Worm (Caenorhabditis elegans) whole organism, L2 larva: ENCODE measurements around the gene nas-38.

Experiments used
- F13H6.1 ChIP-seq: sonication (generic microtip); optimal IDR thresholded peaks from 2 replicates; lab custom pipeline; 2016; ENCODE audit warnings: missing genetic modification characterization, missing compliant biosample characterization
- R02D3.7 ChIP-seq: fragments of 150-350 bp; optimal IDR thresholded peaks from 2 replicates; lab custom pipeline; 2014; ENCODE audit warnings: missing biosample characterization, missing genetic modification characterization
- Y55F3AM.14 ChIP-seq: fragments of 200-800 bp; sonication (Bioruptor generic); optimal IDR thresholded peaks from 2 replicates; lab custom pipeline; 2018; ENCODE audit warnings: mild to moderate bottlenecking, missing genetic modification characterization, missing compliant biosample characterization
- ZK546.5 ChIP-seq: sonication (generic microtip); optimal IDR thresholded peaks from 2 replicates; lab custom pipeline; 2017; ENCODE audit warnings: missing biosample characterization, missing genetic modification characterization
- alr-1 ChIP-seq: fragments of 150-350 bp; optimal IDR thresholded peaks from 2 replicates; lab custom pipeline; 2014; ENCODE audit warnings: missing biosample characterization, missing genetic modification characterization
- aly-2 ChIP-seq: fragments of 150-350 bp; optimal IDR thresholded peaks from 2 replicates; lab custom pipeline; 2014; ENCODE audit warnings: missing biosample characterization, missing genetic modification characterization
- ama-1 ChIP-seq: fragments of 150-350 bp; optimal IDR thresholded peaks from 2 replicates; lab custom pipeline; 2018; ENCODE audit warnings: inconsistent platforms
- blmp-1 ChIP-seq: sonication (generic microtip); optimal IDR thresholded peaks from 2 replicates; lab custom pipeline; 2017; ENCODE audit warnings: missing genetic modification characterization, mild to moderate bottlenecking, missing compliant biosample characterization, antibody characterized with exemption, moderate library complexity; ENCODE audit not compliant: insufficient read depth
- ceh-16 ChIP-seq: fragments of 150-350 bp; optimal IDR thresholded peaks from 2 replicates; lab custom pipeline; 2014; ENCODE audit warnings: missing biosample characterization, missing genetic modification characterization
- crh-2 ChIP-seq: sonication (generic microtip); optimal IDR thresholded peaks from 2 replicates; lab custom pipeline; 2017; ENCODE audit warnings: missing biosample characterization, missing genetic modification characterization
- egl-27 ChIP-seq: sonication (generic microtip); optimal IDR thresholded peaks from 3 replicates; lab custom pipeline; 2017; ENCODE audit warnings: missing biosample characterization, missing genetic modification reagents, missing genetic modification characterization
- elt-1 ChIP-seq: fragments of 150-350 bp; optimal IDR thresholded peaks from 2 replicates; lab custom pipeline; 2014; ENCODE audit warnings: missing biosample characterization, missing genetic modification characterization
- fos-1 ChIP-seq: fragments of 150-350 bp; optimal IDR thresholded peaks from 2 replicates; lab custom pipeline; 2014; ENCODE audit warnings: missing biosample characterization, missing genetic modification characterization
- gmeb-1 ChIP-seq: fragments of 150-350 bp; optimal IDR thresholded peaks from 2 replicates; lab custom pipeline; 2014; ENCODE audit warnings: missing biosample characterization, missing genetic modification characterization
- lin-13 ChIP-seq: fragments of 150-350 bp; optimal IDR thresholded peaks from 2 replicates; lab custom pipeline; 2014; ENCODE audit warnings: missing biosample characterization, missing genetic modification reagents, missing genetic modification characterization
- lsy-2 ChIP-seq, 2 experiments: fragments of 150-350 bp in 1 of 2; sonication (generic microtip) in 1 of 2; optimal IDR thresholded peaks; 2 replicates each; lab custom pipeline; 2014 to 2017; ENCODE audit warnings: missing biosample characterization in 2 of 2, missing genetic modification characterization in 2 of 2
- mbf-1 ChIP-seq: sonication (generic microtip); optimal IDR thresholded peaks from 2 replicates; lab custom pipeline; 2017; ENCODE audit warnings: missing biosample characterization, missing genetic modification characterization
- mdl-1 ChIP-seq, 2 experiments: fragments of 150-350 bp in 1 of 2; sonication (generic microtip) in 1 of 2; optimal IDR thresholded peaks; 2 replicates each; lab custom pipeline; 2017; ENCODE audit warnings: missing biosample characterization in 2 of 2, missing genetic modification characterization in 2 of 2
- nhr-10 ChIP-seq: sonication (generic microtip); optimal IDR thresholded peaks from 2 replicates; lab custom pipeline; 2017; ENCODE audit warnings: missing biosample characterization, missing genetic modification characterization
- nhr-12 ChIP-seq: fragments of 150-350 bp; optimal IDR thresholded peaks from 2 replicates; lab custom pipeline; 2014; ENCODE audit warnings: missing biosample characterization, missing genetic modification characterization
- nhr-129 ChIP-seq: fragments of 150-350 bp; optimal IDR thresholded peaks from 2 replicates; lab custom pipeline; 2014; ENCODE audit warnings: missing biosample characterization, missing genetic modification characterization
- nhr-23 ChIP-seq: fragments of 150-350 bp; optimal IDR thresholded peaks from 2 replicates; lab custom pipeline; 2014; ENCODE audit warnings: missing biosample characterization, missing genetic modification reagents, missing genetic modification characterization
- nhr-237 ChIP-seq: fragments of 150-350 bp; optimal IDR thresholded peaks from 2 replicates; lab custom pipeline; 2014; ENCODE audit warnings: missing biosample characterization, missing genetic modification characterization
- nhr-25 ChIP-seq: fragments of 150-350 bp; sonication (generic microtip); optimal IDR thresholded peaks from 3 replicates; lab custom pipeline; 2014; ENCODE audit warnings: missing biosample characterization, missing genetic modification characterization
- nhr-6 ChIP-seq: fragments of 150-350 bp; optimal IDR thresholded peaks from 2 replicates; lab custom pipeline; 2014; ENCODE audit warnings: missing biosample characterization, missing genetic modification characterization
- nhr-77 ChIP-seq: fragments of 150-350 bp; optimal IDR thresholded peaks from 2 replicates; lab custom pipeline; 2014; ENCODE audit warnings: missing biosample characterization, missing genetic modification characterization
- peb-1 ChIP-seq: fragments of 150-350 bp; optimal IDR thresholded peaks from 2 replicates; lab custom pipeline; 2014; ENCODE audit warnings: missing biosample characterization, missing genetic modification characterization
- skn-1 ChIP-seq: sonication (generic microtip); optimal IDR thresholded peaks from 2 replicates; lab custom pipeline; 2017; ENCODE audit warnings: missing biosample characterization, missing genetic modification characterization
- sma-3 ChIP-seq: sonication (generic microtip); optimal IDR thresholded peaks from 2 replicates; lab custom pipeline; 2016; ENCODE audit warnings: missing genetic modification reagents, missing genetic modification characterization, missing compliant biosample characterization
- snpc-4 ChIP-seq: fragments of 150-350 bp; optimal IDR thresholded peaks from 2 replicates; lab custom pipeline; 2014; ENCODE audit warnings: missing biosample characterization, missing genetic modification characterization
- unc-39 ChIP-seq: fragments of 150-350 bp; optimal IDR thresholded peaks from 2 replicates; lab custom pipeline; 2014; ENCODE audit warnings: missing biosample characterization, missing genetic modification characterization
- unc-55 ChIP-seq: fragments of 150-350 bp; sonication (generic microtip); optimal IDR thresholded peaks from 3 replicates; lab custom pipeline; 2014; ENCODE audit warnings: missing biosample characterization, missing genetic modification reagents, missing genetic modification characterization
- unc-62 ChIP-seq: fragments of 150-350 bp; optimal IDR thresholded peaks from 2 replicates; lab custom pipeline; 2014; ENCODE audit warnings: missing biosample characterization, missing genetic modification reagents, missing genetic modification characterization
- zag-1 ChIP-seq: fragments of 150-350 bp; optimal IDR thresholded peaks from 2 replicates; lab custom pipeline; 2014; ENCODE audit warnings: missing biosample characterization, missing genetic modification characterization
- ztf-1 ChIP-seq: fragments of 200-800 bp; sonication (Bioruptor generic); conservative IDR thresholded peaks from 2 replicates; pipeline ENCODE4 v1.3.6; 2022; ENCODE audit warnings: missing genetic modification characterization, missing compliant biosample characterization
- ztf-4 ChIP-seq: fragments of 150-350 bp; optimal IDR thresholded peaks from 2 replicates; lab custom pipeline; 2014; ENCODE audit warnings: missing biosample characterization, missing genetic modification characterization

Gene nas-38

ce11 chrX:573270-573669 is 15.3 kb downstream of the nas-38 start (continued):
- no peak for TF ChIP-seq nhr-10
- TF ChIP-seq snpc-4 (tag; lab: Kevin White, UChicago): peak; percentile 17
- peak; percentile 59 for TF ChIP-seq zag-1
- TF ChIP-seq mbf-1 (tag; lab: Kevin White, UChicago): no peak
- TF ChIP-seq crh-2 (tag; lab: Kevin White, UChicago): peak; percentile 31
- TF ChIP-seq ceh-16 (tag; lab: Kevin White, UChicago): no peak
- TF ChIP-seq peb-1 (tag; lab: Kevin White, UChicago): no peak
- TF ChIP-seq nhr-237 (tag; lab: Kevin White, UChicago): no peak
- no peak for TF ChIP-seq egl-27
- peak in 1 of 2 experiments; percentile 47 for TF ChIP-seq lsy-2 (tag; optimal IDR thresholded peaks at IDR 0.05; lab: Kevin White, UChicago)
- TF ChIP-seq unc-55 (GFP tag; lab: Kevin White, UChicago): peak; percentile 92
- peak; percentile 15 for TF ChIP-seq fos-1 (tag; lab: Kevin White, UChicago)

- TF ChIP-seq gmeb-1 (tag; lab: Kevin White, UChicago) (no peak), unc-55 (GFP tag; lab: Kevin White, UChicago) (peak; percentile 36)
Measured at ce11 chrX:575084-575483, 17.1 kb downstream of the nas-38 start.

DNA sequence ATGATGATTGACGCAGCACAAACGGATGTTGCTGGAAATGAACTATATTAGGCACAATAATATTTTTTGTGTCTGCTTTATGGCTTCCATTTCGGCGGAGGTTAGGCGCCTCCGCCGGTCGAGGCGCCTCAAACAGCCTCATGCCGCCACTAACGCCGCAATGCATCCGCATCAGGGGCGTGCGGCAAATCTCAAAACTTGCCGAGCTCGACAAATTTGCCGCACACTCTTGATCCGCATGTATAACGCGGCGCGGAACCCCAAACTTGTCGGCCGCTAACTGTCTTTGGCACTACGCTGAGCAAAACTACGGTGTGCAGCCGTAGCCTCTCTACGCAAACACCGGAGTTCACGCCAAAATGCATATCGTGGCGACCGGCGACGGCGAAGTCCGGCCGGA is 23.8 kb downstream of the nas-38 start:
- no peak for TF ChIP-seq sma-3 (GFP tag; lab: Kevin White, UChicago)
- TF ChIP-seq ztf-4 (tag; lab: Kevin White, UChicago): no peak
- TF ChIP-seq peb-1 (tag; lab: Kevin White, UChicago): no peak
- TF ChIP-seq elt-1: no peak
- no peak for TF ChIP-seq nhr-10
- no peak for TF ChIP-seq lsy-2 (tag; optimal IDR thresholded peaks at IDR 0.05; lab: Kevin White, UChicago)
- TF ChIP-seq nhr-23 (tag; lab: Kevin White, UChicago): no peak
- TF ChIP-seq alr-1: no peak
- no peak for TF ChIP-seq ZK546.5 (tag; lab: Kevin White, UChicago)
- TF ChIP-seq lin-13: no peak
- no peak for TF ChIP-seq blmp-1 (tag; lab: Kevin White, UChicago)
- TF ChIP-seq zag-1: no peak
- TF ChIP-seq F13H6.1 (tag; lab: Kevin White, UChicago): no peak
- no peak for TF ChIP-seq ztf-1 (GFP tag; lab: Robert Waterston, UW)
- TF ChIP-seq nhr-6: no peak
- TF ChIP-seq Y55F3AM.14: no peak

ce11 chrX:585598-586217 is 27.8 kb downstream of the nas-38 start:
- no peak for TF ChIP-seq snpc-4 (tag; lab: Kevin White, UChicago)
- no peak for TF ChIP-seq zag-1
- no peak for TF ChIP-seq nhr-237 (tag; lab: Kevin White, UChicago)
- TF ChIP-seq ztf-4 (tag; lab: Kevin White, UChicago): no peak
- TF ChIP-seq nhr-129 (tag; lab: Kevin White, UChicago): no peak
- TF ChIP-seq nhr-6: no peak
- no peak for TF ChIP-seq nhr-77 (tag; lab: Kevin White, UChicago)
- no peak for TF ChIP-seq mdl-1 (tag; optimal IDR thresholded peaks at IDR 0.05; lab: Kevin White, UChicago)
- no peak for TF ChIP-seq mbf-1 (tag; lab: Kevin White, UChicago)
- no peak for TF ChIP-seq aly-2 (tag; lab: Kevin White, UChicago)
- peak; percentile 11 for TF ChIP-seq nhr-25 (tag; lab: Kevin White, UChicago)
- no peak for TF ChIP-seq peb-1 (tag; lab: Kevin White, UChicago)
- TF ChIP-seq unc-39 (tag; lab: Kevin White, UChicago): no peak
- peak; percentile 11 for TF ChIP-seq ceh-16 (tag; lab: Kevin White, UChicago)
- TF ChIP-seq alr-1: no peak
- no peak for TF ChIP-seq ama-1 (lab: Kevin White, UChicago)
- TF ChIP-seq ztf-1 (GFP tag; lab: Robert Waterston, UW): no peak
- TF ChIP-seq unc-62: no peak
- TF ChIP-seq nhr-23 (tag; lab: Kevin White, UChicago): no peak
- TF ChIP-seq R02D3.7 (tag; lab: Kevin White, UChicago): no peak
- no peak for TF ChIP-seq lsy-2 (tag; optimal IDR thresholded peaks at IDR 0.05; lab: Kevin White, UChicago)
- TF ChIP-seq nhr-10: no peak
- TF ChIP-seq elt-1: peak; percentile 41
- TF ChIP-seq skn-1: no peak
- no peak for TF ChIP-seq nhr-12 (tag; lab: Kevin White, UChicago)
